Worm (Caenorhabditis elegans) whole organism, L1 larva: ENCODE data around the gene Y82E9BR.17.

Experiments
- C04F5.9 ChIP-seq: sonication (generic microtip); optimal IDR thresholded peaks from 2 replicates; lab custom pipeline; 2016; ENCODE audit warnings: missing genetic modification characterization, missing compliant biosample characterization
- C16A3.4 ChIP-seq: fragments of 150-350 bp; optimal IDR thresholded peaks from 2 replicates; lab custom pipeline; 2014; ENCODE audit warnings: missing biosample characterization, missing genetic modification characterization
- F16B12.6 ChIP-seq: fragments of 150-350 bp; optimal IDR thresholded peaks from 2 replicates; lab custom pipeline; 2014; ENCODE audit warnings: missing biosample characterization, missing genetic modification characterization
- Y116A8C.19 ChIP-seq: sonication (generic microtip); optimal IDR thresholded peaks from 2 replicates; lab custom pipeline; 2016; ENCODE audit warnings: missing compliant biosample characterization, missing genetic modification characterization, borderline replicate concordance
- aha-1 ChIP-seq: fragments of 150-350 bp; optimal IDR thresholded peaks from 2 replicates; lab custom pipeline; 2014; ENCODE audit warnings: missing biosample characterization, missing genetic modification characterization
- ama-1 ChIP-seq: fragments of 150-350 bp; optimal IDR thresholded peaks from 2 replicates; lab custom pipeline; 2014
- blmp-1 ChIP-seq: fragments of 150-350 bp; optimal IDR thresholded peaks from 2 replicates; lab custom pipeline; 2014; ENCODE audit warnings: missing biosample characterization, missing genetic modification characterization
- ceh-8 ChIP-seq: fragments of 200-800 bp; sonication (Bioruptor generic); optimal IDR thresholded peaks from 2 replicates; lab custom pipeline; 2018; ENCODE audit warnings: mild to moderate bottlenecking, missing genetic modification characterization, moderate library complexity, missing compliant biosample characterization
- ceh-82 ChIP-seq, 3 experiments: fragments of 150-350 bp in 1 of 3; sonication (generic microtip) in 2 of 3; optimal IDR thresholded peaks; 2 replicates each; lab custom pipeline; 2014 to 2017; ENCODE audit warnings: missing biosample characterization in 3 of 3, missing genetic modification characterization in 3 of 3
- ces-1 ChIP-seq: fragments of 150-350 bp; optimal IDR thresholded peaks from 2 replicates; lab custom pipeline; 2014; ENCODE audit warnings: missing biosample characterization, missing genetic modification reagents, missing genetic modification characterization
- dpl-1 ChIP-seq, 3 experiments: fragments of 150-350 bp in 2 of 3; sonication (generic microtip) in 1 of 3; optimal IDR thresholded peaks; 2 replicates each; lab custom pipeline; 2014 to 2017; ENCODE audit warnings: missing biosample characterization in 3 of 3, missing genetic modification characterization in 3 of 3, missing genetic modification reagents in 3 of 3
- dsc-1 ChIP-seq: sonication (generic microtip); optimal IDR thresholded peaks from 2 replicates; lab custom pipeline; 2016; ENCODE audit warnings: mild to moderate bottlenecking, missing genetic modification characterization, missing compliant biosample characterization
- efl-1 ChIP-seq, 4 experiments: fragments of 150-350 bp; optimal IDR thresholded peaks in 3 of 4; peaks in 1 of 4; 1 replicate in 1 of 4; 2 replicates in 3 of 4; lab custom pipeline; 2014; ENCODE audit warnings: missing biosample characterization in 2 of 4, missing genetic modification characterization in 2 of 4, missing genetic modification reagents in 2 of 4
- efl-3 ChIP-seq: fragments of 200-800 bp; sonication (Bioruptor generic); optimal IDR thresholded peaks from 2 replicates; lab custom pipeline; 2018; ENCODE audit warnings: mild to moderate bottlenecking, missing genetic modification characterization, missing compliant biosample characterization
- egl-13 ChIP-seq: sonication (generic microtip); optimal IDR thresholded peaks from 2 replicates; lab custom pipeline; 2016; ENCODE audit warnings: missing genotype, missing genetic modification reagents, missing genetic modification characterization, missing compliant biosample characterization
- elt-3 ChIP-seq, 6 experiments: fragments of 150-350 bp in 1 of 6; sonication (generic microtip); optimal IDR thresholded peaks; 2 replicates each; lab custom pipeline; 2017 to 2018; ENCODE audit warnings: missing biosample characterization in 6 of 6, missing genetic modification characterization in 6 of 6, inconsistent platforms in 1 of 6
- ets-5 ChIP-seq: fragments of 200-800 bp; sonication (Bioruptor generic); IDR thresholded peaks from 2 replicates; pipeline ENCODE4 v1.3.6; 2022; ENCODE audit warnings: missing genetic modification characterization, missing compliant biosample characterization
- fkh-10 ChIP-seq: sonication (generic microtip); optimal IDR thresholded peaks from 2 replicates; lab custom pipeline; 2017; ENCODE audit warnings: missing biosample characterization, missing genetic modification reagents, missing genetic modification characterization
- fkh-4 ChIP-seq: sonication (generic microtip); optimal IDR thresholded peaks from 2 replicates; lab custom pipeline; 2016; ENCODE audit warnings: missing compliant biosample characterization, missing genetic modification characterization, borderline replicate concordance
- fkh-8 ChIP-seq: sonication (generic microtip); optimal IDR thresholded peaks from 2 replicates; lab custom pipeline; 2016; ENCODE audit warnings: mild to moderate bottlenecking, missing genetic modification characterization, missing compliant biosample characterization
- fos-1 ChIP-seq: fragments of 150-350 bp; optimal IDR thresholded peaks from 2 replicates; lab custom pipeline; 2014; ENCODE audit warnings: missing biosample characterization, missing genetic modification characterization
- grh-1 ChIP-seq: fragments of 200-800 bp; sonication (Bioruptor generic); IDR thresholded peaks from 2 replicates; pipeline ENCODE4 v1.3.6; 2022; ENCODE audit warnings: missing genetic modification reagents, missing genetic modification characterization, missing compliant biosample characterization
- hlh-17 ChIP-seq: fragments of 200-800 bp; sonication (Bioruptor generic); optimal IDR thresholded peaks from 2 replicates; lab custom pipeline; 2018; ENCODE audit warnings: missing genetic modification characterization, mild to moderate bottlenecking, missing compliant biosample characterization, moderate library complexity, borderline replicate concordance
- hlh-4 ChIP-seq: sonication (generic microtip); optimal IDR thresholded peaks from 2 replicates; lab custom pipeline; 2016; ENCODE audit warnings: mild to moderate bottlenecking, missing genetic modification characterization, missing compliant biosample characterization
- isw-1 ChIP-seq: fragments of 200-800 bp; sonication (Bioruptor generic); IDR thresholded peaks from 2 replicates; pipeline ENCODE4 v1.3.6; 2022; ENCODE audit warnings: missing genetic modification characterization, missing compliant biosample characterization
- lin-14 ChIP-seq: fragments of 200-800 bp; sonication (Bioruptor generic); optimal IDR thresholded peaks from 2 replicates; lab custom pipeline; 2018; ENCODE audit warnings: mild to moderate bottlenecking, missing genetic modification characterization, moderate library complexity, missing compliant biosample characterization
- lin-15B ChIP-seq: fragments of 150-350 bp; sonication (generic microtip); optimal IDR thresholded peaks from 3 replicates; lab custom pipeline; 2014; ENCODE audit warnings: missing biosample characterization, missing genetic modification characterization
- lin-35 ChIP-seq, 2 experiments: fragments of 150-350 bp; optimal IDR thresholded peaks; 2 replicates each; lab custom pipeline; 2014; ENCODE audit warnings: missing biosample characterization in 2 of 2, missing genetic modification characterization in 2 of 2, missing genetic modification reagents in 2 of 2
- lin-39 ChIP-seq: fragments of 150-350 bp; optimal IDR thresholded peaks from 2 replicates; lab custom pipeline; 2014; ENCODE audit warnings: missing biosample characterization, missing genetic modification reagents, missing genetic modification characterization
- lir-3 ChIP-seq: sonication (generic microtip); optimal IDR thresholded peaks from 2 replicates; lab custom pipeline; 2016; ENCODE audit warnings: mild to moderate bottlenecking, missing genetic modification characterization, moderate library complexity, missing compliant biosample characterization; ENCODE audit not compliant: poor library complexity
- lsy-2 ChIP-seq, 2 experiments: fragments of 150-350 bp; optimal IDR thresholded peaks; 2 replicates each; lab custom pipeline; 2014; ENCODE audit warnings: missing biosample characterization in 2 of 2, missing genetic modification characterization in 2 of 2
- mab-9 ChIP-seq: fragments of 200-800 bp; sonication (Bioruptor generic); IDR thresholded peaks from 2 replicates; pipeline ENCODE4 v1.3.6; 2022; ENCODE audit warnings: missing genetic modification reagents, missing genetic modification characterization, missing compliant biosample characterization
- mdl-1 ChIP-seq, 2 experiments: fragments of 150-350 bp; optimal IDR thresholded peaks; 2 replicates each; lab custom pipeline; 2014 to 2017; ENCODE audit warnings: missing biosample characterization in 2 of 2, missing genetic modification characterization in 2 of 2, inconsistent platforms in 1 of 2
- mef-2 ChIP-seq: fragments of 150-350 bp; optimal IDR thresholded peaks from 2 replicates; lab custom pipeline; 2014; ENCODE audit warnings: missing biosample characterization, missing genetic modification characterization
- nhr-12 ChIP-seq: sonication (generic microtip); optimal IDR thresholded peaks from 2 replicates; lab custom pipeline; 2017; ENCODE audit warnings: missing biosample characterization, missing genetic modification characterization
- nhr-19 ChIP-seq: fragments of 200-800 bp; sonication (Bioruptor generic); conservative IDR thresholded peaks from 2 replicates; pipeline ENCODE4 v1.3.6; 2022; ENCODE audit warnings: missing genetic modification characterization, missing compliant biosample characterization
- nhr-28 ChIP-seq: fragments of 150-350 bp; optimal IDR thresholded peaks from 2 replicates; lab custom pipeline; 2014; ENCODE audit warnings: missing biosample characterization, missing genetic modification characterization
- nhr-84 ChIP-seq: sonication (generic microtip); optimal IDR thresholded peaks from 2 replicates; lab custom pipeline; 2017; ENCODE audit warnings: missing biosample characterization, missing genetic modification characterization
- pag-3 ChIP-seq: sonication (generic microtip); optimal IDR thresholded peaks from 2 replicates; lab custom pipeline; 2017; ENCODE audit warnings: missing genetic modification characterization, mild to moderate bottlenecking, missing compliant biosample characterization, antibody characterized with exemption, borderline replicate concordance; ENCODE audit not compliant: insufficient read depth
- pax-3 ChIP-seq: fragments of 200-800 bp; sonication (Bioruptor generic); optimal IDR thresholded peaks from 2 replicates; lab custom pipeline; 2018; ENCODE audit warnings: mild to moderate bottlenecking, missing genetic modification characterization, moderate library complexity, missing compliant biosample characterization
- skn-1 ChIP-seq: fragments of 150-350 bp; optimal IDR thresholded peaks from 2 replicates; lab custom pipeline; 2014; ENCODE audit warnings: missing biosample characterization, missing genetic modification characterization
- snpc-4 ChIP-seq: fragments of 150-350 bp; optimal IDR thresholded peaks from 2 replicates; lab custom pipeline; 2014; ENCODE audit warnings: missing biosample characterization, missing genetic modification characterization
- snu-23 ChIP-seq: sonication (generic microtip); optimal IDR thresholded peaks from 2 replicates; lab custom pipeline; 2016; ENCODE audit warnings: missing genetic modification characterization, missing compliant biosample characterization
- sox-4 ChIP-seq: sonication (generic microtip); optimal IDR thresholded peaks from 2 replicates; lab custom pipeline; 2016; ENCODE audit warnings: missing genetic modification characterization, missing compliant biosample characterization
- sup-37 ChIP-seq: fragments of 200-800 bp; sonication (Bioruptor generic); optimal IDR thresholded peaks from 2 replicates; lab custom pipeline; 2018; ENCODE audit warnings: mild to moderate bottlenecking, missing genetic modification characterization, missing compliant biosample characterization
- swsn-7 ChIP-seq: sonication (generic microtip); optimal IDR thresholded peaks from 2 replicates; lab custom pipeline; 2016; ENCODE audit warnings: missing genetic modification characterization, missing compliant biosample characterization
- tlp-1 ChIP-seq: fragments of 150-350 bp; optimal IDR thresholded peaks from 2 replicates; lab custom pipeline; 2014; ENCODE audit warnings: missing biosample characterization, missing genetic modification characterization
- unc-30 ChIP-seq: sonication (generic microtip); optimal IDR thresholded peaks from 2 replicates; lab custom pipeline; 2017; ENCODE audit warnings: missing biosample characterization, missing genetic modification characterization
- unc-98 ChIP-seq: fragments of 200-800 bp; sonication (Bioruptor generic); IDR thresholded peaks from 2 replicates; pipeline ENCODE4 v1.3.6; 2022; ENCODE audit warnings: missing genetic modification characterization, missing compliant biosample characterization
- vab-15 ChIP-seq: sonication (generic microtip); optimal IDR thresholded peaks from 2 replicates; lab custom pipeline; 2017; ENCODE audit warnings: missing genotype, mild to moderate bottlenecking, missing genetic modification characterization, missing compliant biosample characterization
- zag-1 ChIP-seq: fragments of 150-350 bp; optimal IDR thresholded peaks from 2 replicates; lab custom pipeline; 2014; ENCODE audit warnings: missing biosample characterization, missing genetic modification characterization
- ztf-4 ChIP-seq: fragments of 150-350 bp; optimal IDR thresholded peaks from 2 replicates; lab custom pipeline; 2014; ENCODE audit warnings: missing biosample characterization, missing genetic modification characterization

Y82E9BR.17 gene

ce11 chrIII:1429920-1430437 is 25.6 kb downstream of the Y82E9BR.17 start (continued):
- no peak for TF ChIP-seq pax-3 (tag; lab: Kevin White, UChicago)
- TF ChIP-seq zag-1 (tag; lab: Kevin White, UChicago), result no peak
- TF ChIP-seq ama-1 (lab: Kevin White, UChicago), result no peak
- TF ChIP-seq dsc-1 (tag; lab: Kevin White, UChicago), result no peak
- no peak for TF ChIP-seq Y116A8C.19 (tag; lab: Kevin White, UChicago)
- TF ChIP-seq efl-3 (GFP tag; lab: Kevin White, UChicago), result no peak
- no peak for TF ChIP-seq lin-14 (GFP tag; lab: Kevin White, UChicago)
- TF ChIP-seq unc-30 (tag; lab: Kevin White, UChicago), result no peak
- TF ChIP-seq isw-1 (GFP tag; lab: Robert Waterston, UW), result no peak
- TF ChIP-seq nhr-84 (tag; lab: Kevin White, UChicago), result no peak
- no peak for TF ChIP-seq ceh-8 (GFP tag; lab: Kevin White, UChicago)
- peak in 2 of 3 experiments; percentile 17 to 39 for TF ChIP-seq dpl-1 (GFP tag; optimal IDR thresholded peaks at IDR 0.05; lab: Kevin White, UChicago)
- TF ChIP-seq sup-37, result no peak
- TF ChIP-seq pag-3, result no peak
- TF ChIP-seq fkh-4 (tag; lab: Kevin White, UChicago), result no peak
- TF ChIP-seq lin-15B, result no peak
- TF ChIP-seq blmp-1 (tag; lab: Kevin White, UChicago), result no peak
- no peak for TF ChIP-seq unc-98
- no peak for TF ChIP-seq mef-2 (tag; lab: Kevin White, UChicago)
- TF ChIP-seq lir-3 (tag; lab: Kevin White, UChicago), result no peak
- TF ChIP-seq mab-9 (GFP tag; lab: Robert Waterston, UW), result no peak
- no peak for TF ChIP-seq fkh-10 (GFP tag; lab: Kevin White, UChicago)
- no peak for TF ChIP-seq nhr-28 (tag; lab: Kevin White, UChicago)
- TF ChIP-seq sox-4 (tag; lab: Kevin White, UChicago), result no peak
- TF ChIP-seq F16B12.6, result no peak
- no peak for TF ChIP-seq ets-5 (GFP tag; lab: Robert Waterston, UW)
- no peak for TF ChIP-seq C04F5.9 (tag; lab: Kevin White, UChicago)
- no peak for TF ChIP-seq aha-1
- TF ChIP-seq lin-39 (tag; lab: Kevin White, UChicago), result no peak
- TF ChIP-seq grh-1 (GFP tag; lab: Robert Waterston, UW), result no peak
- TF ChIP-seq lsy-2 (tag; optimal IDR thresholded peaks at IDR 0.05; lab: Kevin White, UChicago), result peak; percentile 40 to 51
- TF ChIP-seq ces-1, result no peak
- no peak for TF ChIP-seq C16A3.4
- TF ChIP-seq hlh-17 (GFP tag; lab: Kevin White, UChicago), result no peak
- peak in 1 of 2 experiments; percentile 1 for TF ChIP-seq lin-35 (GFP tag; optimal IDR thresholded peaks at IDR 0.05; lab: Kevin White, UChicago)
- TF ChIP-seq efl-1 (optimal IDR thresholded peaks at IDR 0.05; lab: Kevin White, UChicago), result peak; percentile 23 to 25
- peak; percentile 53 to 91 for TF ChIP-seq efl-1 (GFP tag; optimal IDR thresholded peaks at IDR 0.05 in 1 of 2; lab: Kevin White, UChicago)
- no peak for TF ChIP-seq egl-13 (tag; lab: Kevin White, UChicago)
- TF ChIP-seq hlh-4 (tag; lab: Kevin White, UChicago), result no peak
- TF ChIP-seq skn-1 (tag; lab: Kevin White, UChicago), result no peak
- peak; percentile 27 for TF ChIP-seq swsn-7 (tag; lab: Kevin White, UChicago)
- TF ChIP-seq tlp-1 (tag; lab: Kevin White, UChicago), result no peak
- no peak for TF ChIP-seq elt-3 (tag; optimal IDR thresholded peaks at IDR 0.05; lab: Kevin White, UChicago)
- no peak for TF ChIP-seq nhr-19
- no peak for TF ChIP-seq fkh-8 (tag; lab: Kevin White, UChicago)
- peak in 1 of 3 experiments; percentile 30 for TF ChIP-seq ceh-82 (tag; optimal IDR thresholded peaks at IDR 0.05; lab: Kevin White, UChicago)
- TF ChIP-seq mdl-1 (tag; optimal IDR thresholded peaks at IDR 0.05; lab: Kevin White, UChicago), result peak in 1 of 2 experiments; percentile 0
- no peak for TF ChIP-seq ztf-4 (tag; lab: Kevin White, UChicago)
- no peak for TF ChIP-seq snpc-4
- TF ChIP-seq snu-23 (GFP tag; lab: Kevin White, UChicago), result peak; percentile 54
- TF ChIP-seq vab-15 (tag; lab: Kevin White, UChicago), result no peak
- no peak for TF ChIP-seq fos-1 (tag; lab: Kevin White, UChicago)
- TF ChIP-seq nhr-12 (tag; lab: Kevin White, UChicago), result no peak
